Fruit fly (Drosophila melanogaster) whole organism, embryonic: ENCODE results near the gene CG3703.
A peak's percentile ranks its signal among the peaks of the same experiment; 100 is the strongest.

ENCODE experiments used
- C15 ChIP-seq: fragments of 200-800 bp; sonication (Bioruptor generic); IDR thresholded peaks from 3 replicates; pipeline ENCODE4 v1.3.6; 2022; ENCODE audit warnings: missing biosample characterization, missing genetic modification characterization
- CG10321 ChIP-seq: fragments of 200-800 bp; sonication (Bioruptor generic); IDR thresholded peaks from 2 replicates; pipeline ENCODE4 v1.3.6; 2022; ENCODE audit warnings: missing biosample characterization, missing genetic modification characterization
- CG10979 ChIP-seq: fragments of 200-800 bp; sonication (Bioruptor generic); optimal IDR thresholded peaks from 2 replicates; lab custom pipeline; 2018; ENCODE audit warnings: missing biosample characterization, mild to moderate bottlenecking, missing genetic modification characterization, moderate library complexity
- CG11456 ChIP-seq: fragments of 200-800 bp; sonication (Bioruptor generic); IDR thresholded peaks from 3 replicates; pipeline ENCODE4 v1.3.6; 2022; ENCODE audit warnings: missing biosample characterization, missing genetic modification characterization
- CG12391 ChIP-seq: fragments of 200-800 bp; sonication (Bioruptor generic); optimal IDR thresholded peaks from 3 replicates; lab custom pipeline; 2018; ENCODE audit warnings: missing biosample characterization, mild to moderate bottlenecking, missing genetic modification characterization, moderate library complexity
- CG13424 ChIP-seq: fragments of 200-800 bp; sonication (Bioruptor generic); optimal IDR thresholded peaks from 2 replicates; lab custom pipeline; 2019; ENCODE audit warnings: missing biosample characterization, mild to moderate bottlenecking, missing genetic modification characterization, moderate library complexity
- CG14014 ChIP-seq: fragments of 200-800 bp; sonication (Bioruptor generic); IDR thresholded peaks from 2 replicates; pipeline ENCODE4 v1.3.6; 2022; ENCODE audit warnings: missing biosample characterization, missing genetic modification characterization
- CG14965 ChIP-seq: fragments of 200-800 bp; sonication (Bioruptor generic); optimal IDR thresholded peaks from 2 replicates; lab custom pipeline; 2016; ENCODE audit warnings: missing biosample characterization, missing genetic modification characterization, borderline replicate concordance
- CG17385 ChIP-seq: fragments of 200-800 bp; sonication (Bioruptor generic); optimal IDR thresholded peaks from 3 replicates; lab custom pipeline; 2018; ENCODE audit warnings: missing biosample characterization, mild to moderate bottlenecking, missing genetic modification characterization
- CG1832 ChIP-seq: fragments of 200-800 bp; sonication (Bioruptor generic); optimal IDR thresholded peaks from 2 replicates; lab custom pipeline; 2017; ENCODE audit warnings: missing biosample characterization, mild to moderate bottlenecking, missing genetic modification characterization, inconsistent platforms
- CG18476 ChIP-seq: fragments of 200-800 bp; sonication (Bioruptor generic); optimal IDR thresholded peaks from 2 replicates; lab custom pipeline; 2016; ENCODE audit warnings: missing biosample characterization, mild to moderate bottlenecking, missing genetic modification characterization
- CG18599 ChIP-seq: fragments of 200-800 bp; sonication (Bioruptor generic); optimal IDR thresholded peaks from 3 replicates; lab custom pipeline; 2017; ENCODE audit warnings: missing biosample characterization, missing genetic modification characterization, mild to moderate bottlenecking, moderate library complexity, missing genetic modification reagents
- CG18764 ChIP-seq: fragments of 200-800 bp; sonication (Bioruptor generic); optimal IDR thresholded peaks from 3 replicates; lab custom pipeline; 2016; ENCODE audit warnings: missing biosample characterization, missing genetic modification characterization
- CG2116 ChIP-seq: fragments of 200-800 bp; sonication (Bioruptor generic); optimal IDR thresholded peaks from 3 replicates; lab custom pipeline; 2018; ENCODE audit warnings: missing biosample characterization, mild to moderate bottlenecking, missing genetic modification characterization
- CG3065 ChIP-seq: fragments of 200-800 bp; sonication (Bioruptor generic); optimal IDR thresholded peaks from 2 replicates; lab custom pipeline; 2016; ENCODE audit warnings: missing biosample characterization, missing genetic modification characterization
- CG34376 ChIP-seq: fragments of 200-800 bp; sonication (Bioruptor generic); optimal IDR thresholded peaks from 2 replicates; lab custom pipeline; 2018; ENCODE audit warnings: missing biosample characterization, mild to moderate bottlenecking, missing genetic modification characterization
- CG3726 ChIP-seq: fragments of 200-800 bp; sonication (Bioruptor generic); IDR thresholded peaks from 3 replicates; pipeline ENCODE4, ENCODE4 v1.3.6; 2022; ENCODE audit warnings: missing biosample characterization, missing genetic modification characterization
- CG3847 ChIP-seq: fragments of 200-800 bp; sonication (Bioruptor generic); IDR thresholded peaks from 2 replicates; pipeline ENCODE4 v1.3.6; 2022; ENCODE audit warnings: missing biosample characterization, missing genetic modification characterization
- CG5953 ChIP-seq: fragments of 200-800 bp; sonication (Bioruptor generic); IDR thresholded peaks from 2 replicates; pipeline ENCODE4 v1.3.6; 2022; ENCODE audit warnings: missing biosample characterization, missing genetic modification characterization
- CG6254 ChIP-seq: fragments of 200-800 bp; sonication (Bioruptor generic); optimal IDR thresholded peaks from 3 replicates; lab custom pipeline; 2017; ENCODE audit warnings: mild to moderate bottlenecking, missing biosample characterization, missing genetic modification reagents, missing genetic modification characterization
- CG8089 ChIP-seq: fragments of 200-800 bp; sonication (Bioruptor generic); optimal IDR thresholded peaks from 3 replicates; lab custom pipeline; 2016; ENCODE audit warnings: missing biosample characterization, missing genetic modification characterization
- CG8359 ChIP-seq: fragments of 200-800 bp; sonication (Bioruptor generic); optimal IDR thresholded peaks from 2 replicates; lab custom pipeline; 2017; ENCODE audit warnings: missing biosample characterization, mild to moderate bottlenecking, missing genetic modification characterization, borderline replicate concordance
- CG8388 ChIP-seq: fragments of 200-800 bp; sonication (Bioruptor generic); optimal IDR thresholded peaks from 2 replicates; lab custom pipeline; 2019; ENCODE audit warnings: missing biosample characterization, mild to moderate bottlenecking, missing genetic modification characterization, moderate library complexity
- CHES-1-like ChIP-seq: fragments of 200-800 bp; sonication (Bioruptor generic); optimal IDR thresholded peaks from 2 replicates; lab custom pipeline; 2016; ENCODE audit warnings: missing biosample characterization, missing genetic modification characterization
- Fer1 ChIP-seq: fragments of 200-800 bp; sonication (Bioruptor generic); optimal IDR thresholded peaks from 2 replicates; lab custom pipeline; 2017; ENCODE audit warnings: missing biosample characterization, mild to moderate bottlenecking, missing genetic modification characterization
- HmgD ChIP-seq: fragments of 200-800 bp; sonication (Bioruptor generic); optimal IDR thresholded peaks from 3 replicates; lab custom pipeline; 2016; ENCODE audit warnings: missing biosample characterization, missing genetic modification characterization
- Hr3 ChIP-seq: fragments of 200-800 bp; sonication (Bioruptor generic); optimal IDR thresholded peaks from 3 replicates; lab custom pipeline; 2016; ENCODE audit warnings: missing biosample characterization, missing genetic modification characterization
- Optix ChIP-seq: fragments of 200-800 bp; sonication (Bioruptor generic); IDR thresholded peaks from 3 replicates; pipeline ENCODE4 v1.3.6; 2022; ENCODE audit warnings: missing biosample characterization, missing genetic modification characterization
- Scr ChIP-seq: fragments of 200-800 bp; sonication (Bioruptor generic); IDR thresholded peaks from 2 replicates; pipeline ENCODE4 v1.3.6; 2022; ENCODE audit warnings: missing biosample characterization, missing genetic modification characterization; ENCODE audit not compliant: partially characterized antibody
- TFAM ChIP-seq: fragments of 200-800 bp; sonication (Bioruptor generic); optimal IDR thresholded peaks from 2 replicates; lab custom pipeline; 2017; ENCODE audit warnings: missing biosample characterization, missing genetic modification characterization, inconsistent platforms
- Xbp1 ChIP-seq: fragments of 200-800 bp; sonication (Bioruptor generic); optimal IDR thresholded peaks from 3 replicates; lab custom pipeline; 2016; ENCODE audit warnings: missing biosample characterization, mild to moderate bottlenecking, missing genetic modification characterization
- bcd ChIP-seq: fragments of 200-800 bp; sonication (Bioruptor generic); optimal IDR thresholded peaks from 2 replicates; lab custom pipeline; 2017; ENCODE audit warnings: missing biosample characterization, mild to moderate bottlenecking, missing genetic modification characterization
- bsh ChIP-seq, 2 experiments: fragments of 200-800 bp; sonication (Bioruptor generic); optimal IDR thresholded peaks; 2 replicates each; lab custom pipeline; 2017 to 2018; ENCODE audit warnings: mild to moderate bottlenecking in 2 of 2, missing biosample characterization in 2 of 2, missing genetic modification characterization in 2 of 2, moderate library complexity in 1 of 2
- da ChIP-seq: fragments of 200-800 bp; sonication (Bioruptor generic); optimal IDR thresholded peaks from 2 replicates; lab custom pipeline; 2016; ENCODE audit warnings: missing biosample characterization, missing genetic modification characterization
- fd96Cb ChIP-seq: fragments of 200-800 bp; sonication (Bioruptor generic); optimal IDR thresholded peaks from 2 replicates; lab custom pipeline; 2018; ENCODE audit warnings: missing biosample characterization, mild to moderate bottlenecking, missing genetic modification characterization, moderate library complexity
- gem ChIP-seq: fragments of 200-800 bp; sonication (Bioruptor generic); optimal IDR thresholded peaks from 2 replicates; lab custom pipeline; 2019; ENCODE audit warnings: missing biosample characterization, mild to moderate bottlenecking, missing genetic modification characterization, moderate library complexity
- inv ChIP-seq: fragments of 200-800 bp; sonication (Bioruptor generic); IDR thresholded peaks from 2 replicates; pipeline ENCODE4 v1.3.6; 2022; ENCODE audit warnings: missing biosample characterization, missing genetic modification characterization; ENCODE audit not compliant: partially characterized antibody
- nerfin-2 ChIP-seq: fragments of 200-800 bp; sonication (Bioruptor generic); IDR thresholded peaks from 2 replicates; pipeline ENCODE4 v1.3.6; 2022; ENCODE audit warnings: missing biosample characterization, missing genetic modification characterization; ENCODE audit not compliant: partially characterized antibody
- otp ChIP-seq: fragments of 200-800 bp; sonication (Bioruptor generic); IDR thresholded peaks from 3 replicates; pipeline ENCODE4, ENCODE4 v1.3.6; 2022; ENCODE audit warnings: missing biosample characterization, missing genetic modification characterization
- p53 ChIP-seq: fragments of 200-800 bp; sonication (Bioruptor generic); optimal IDR thresholded peaks from 2 replicates; lab custom pipeline; 2016; ENCODE audit warnings: missing biosample characterization, missing genetic modification characterization
- sima ChIP-seq: fragments of 200-800 bp; sonication (Bioruptor generic); optimal IDR thresholded peaks from 2 replicates; lab custom pipeline; 2016; ENCODE audit warnings: missing biosample characterization, missing genetic modification characterization
- slp2 ChIP-seq: fragments of 200-800 bp; sonication (Bioruptor generic); optimal IDR thresholded peaks from 2 replicates; lab custom pipeline; 2016; ENCODE audit warnings: missing biosample characterization, missing genetic modification characterization
- sob ChIP-seq: fragments of 200-800 bp; sonication (Bioruptor generic); IDR thresholded peaks from 2 replicates; pipeline ENCODE4 v1.3.6; 2022; ENCODE audit warnings: missing biosample characterization, missing genetic modification characterization
- sr ChIP-seq: fragments of 200-800 bp; sonication (Bioruptor generic); IDR thresholded peaks from 3 replicates; pipeline ENCODE4 v1.3.6; 2022; ENCODE audit warnings: missing biosample characterization, missing genetic modification characterization
- sug ChIP-seq: fragments of 200-800 bp; optimal IDR thresholded peaks from 2 replicates; lab custom pipeline; 2019; ENCODE audit warnings: missing biosample characterization, mild to moderate bottlenecking, missing genetic modification characterization, moderate library complexity
- tgo ChIP-seq: fragments of 200-800 bp; sonication (Bioruptor generic); IDR thresholded peaks from 3 replicates; pipeline ENCODE4 v1.3.6; 2022; ENCODE audit warnings: missing biosample characterization, missing genetic modification characterization
- tll ChIP-seq, 2 experiments: fragments of 200-800 bp in 1 of 2; fragments of >200 bp in 1 of 2; sonication (Bioruptor generic) in 1 of 2; optimal IDR thresholded peaks; 2 replicates each; lab custom pipeline; 2017 to 2019; ENCODE audit warnings: missing biosample characterization in 2 of 2, missing genetic modification characterization in 2 of 2, mild to moderate bottlenecking in 1 of 2, moderate library complexity in 1 of 2
- unpg ChIP-seq: fragments of 200-800 bp; sonication (Bioruptor generic); optimal IDR thresholded peaks from 3 replicates; lab custom pipeline; 2018; ENCODE audit warnings: missing biosample characterization, mild to moderate bottlenecking, missing genetic modification characterization, moderate library complexity
- wdn ChIP-seq: fragments of 200-800 bp; sonication (Bioruptor generic); IDR thresholded peaks from 2 replicates; pipeline ENCODE4 v1.3.6; 2022; ENCODE audit warnings: missing biosample characterization, missing genetic modification characterization
- z ChIP-seq: fragments of 200-800 bp; sonication (Bioruptor generic); IDR thresholded peaks from 3 replicates; pipeline ENCODE4 v1.3.6; 2022; ENCODE audit warnings: missing biosample characterization, missing genetic modification characterization

Gene CG3703

dm6 chrX:955873-956272 is 10.3 kb upstream of the CG3703 start (continued):
- no peak for TF ChIP-seq CG34376 (GFP tag; lab: Kevin White, UChicago)
- 0 out of 3 replicates have a peak, but pooled peaks have one; percentile 11 for TF ChIP-seq CG3726 (GFP tag; lab: Robert Waterston, UW)
- TF ChIP-seq bcd (GFP tag; lab: Kevin White, UChicago) = peak; percentile 55
- TF ChIP-seq slp2 (GFP tag; lab: Kevin White, UChicago) = peak; percentile 43
- TF ChIP-seq sima (GFP tag; lab: Kevin White, UChicago) = no peak
- TF ChIP-seq CG10979 (tag; lab: Kevin White, UChicago) = peak; percentile 55
- peak; percentile 71 for TF ChIP-seq gem (tag; lab: Kevin White, UChicago)
- peak; percentile 40 for TF ChIP-seq Hr3 (GFP tag; lab: Kevin White, UChicago)
- peak; percentile 55; the same call in 2 of the 3 replicates for TF ChIP-seq tgo (GFP tag; lab: Robert Waterston, UW)
- peak; percentile 33 for TF ChIP-seq CG8089 (GFP tag; lab: Kevin White, UChicago)
- no peak for TF ChIP-seq CG5953 (GFP tag; lab: Robert Waterston, UW)
- TF ChIP-seq wdn (GFP tag; lab: Robert Waterston, UW) = 0 out of 2 replicates have a peak, but pooled peaks have one; percentile 34
- peak in 1 of 2 experiments; percentile 62 for TF ChIP-seq bsh (GFP tag; optimal IDR thresholded peaks at IDR 0.05; lab: Kevin White, UChicago)
- no peak for TF ChIP-seq CG6254 (GFP tag; lab: Kevin White, UChicago)
- peak; percentile 59 for TF ChIP-seq CG14014 (GFP tag; lab: Robert Waterston, UW)
- peak; percentile 17 for TF ChIP-seq HmgD (GFP tag; lab: Kevin White, UChicago)
- TF ChIP-seq fd96Cb (tag; lab: Kevin White, UChicago) = peak; percentile 61
- TF ChIP-seq CG11456 = peak; percentile 64; the same call in 2 of the 3 replicates
- TF ChIP-seq CG10321 (GFP tag; lab: Robert Waterston, UW) = no peak
- peak; percentile 63 for TF ChIP-seq Xbp1 (GFP tag; lab: Kevin White, UChicago)
- no peak for TF ChIP-seq CG8359 (GFP tag; lab: Kevin White, UChicago)
- peak; percentile 59 for TF ChIP-seq CG13424 (tag; lab: Kevin White, UChicago)
- peak; percentile 22 for TF ChIP-seq CG18764
- no peak for TF ChIP-seq z (GFP tag; lab: Robert Waterston, UW)
- no peak for TF ChIP-seq p53 (GFP tag; lab: Kevin White, UChicago)
- TF ChIP-seq inv (GFP tag; lab: Robert Waterston, UW) = no peak
- 0 out of 3 replicates have a peak, but pooled peaks have one; percentile 65 for TF ChIP-seq Optix (GFP tag; lab: Robert Waterston, UW)
- no peak for TF ChIP-seq CG14965 (GFP tag; lab: Kevin White, UChicago)
- no peak for TF ChIP-seq Scr (GFP tag; lab: Robert Waterston, UW)
- no peak for TF ChIP-seq C15 (GFP tag; lab: Robert Waterston, UW)
- no peak for TF ChIP-seq tll (GFP tag; optimal IDR thresholded peaks at IDR 0.05; lab: Kevin White, UChicago)
- TF ChIP-seq nerfin-2 = no peak
- no peak for TF ChIP-seq sr (GFP tag; lab: Robert Waterston, UW)
- TF ChIP-seq CG3065 (GFP tag; lab: Kevin White, UChicago) = no peak
- peak; percentile 53; the same call in 1 of the 2 replicates for TF ChIP-seq sob
- TF ChIP-seq da = no peak
- TF ChIP-seq CG12391 (tag; lab: Kevin White, UChicago) = peak; percentile 46
- no peak for TF ChIP-seq CG1832 (GFP tag; lab: Kevin White, UChicago)
- TF ChIP-seq CG3847 = peak; percentile 48; the same call in 1 of the 2 replicates
- TF ChIP-seq unpg (GFP tag; lab: Kevin White, UChicago) = peak; percentile 61
- peak; percentile 41 for TF ChIP-seq CG17385 (GFP tag; lab: Kevin White, UChicago)
- peak; percentile 57 for TF ChIP-seq CHES-1-like (GFP tag; lab: Kevin White, UChicago)
- no peak for TF ChIP-seq sug (tag; lab: Kevin White, UChicago)
- no peak for TF ChIP-seq TFAM (GFP tag; lab: Kevin White, UChicago)
- TF ChIP-seq CG2116 (GFP tag; lab: Kevin White, UChicago) = no peak
- TF ChIP-seq CG18476 (GFP tag; lab: Kevin White, UChicago) = no peak
- TF ChIP-seq CG8388 = peak; percentile 41
- peak; percentile 75 for TF ChIP-seq Fer1 (GFP tag; lab: Kevin White, UChicago)
- TF ChIP-seq CG18599 = peak; percentile 81
- TF ChIP-seq otp (GFP tag; lab: Robert Waterston, UW) = 0 out of 3 replicates have a peak, but pooled peaks have one; percentile 39
